Fruit fly (Drosophila melanogaster): Measurements from ENCODE around the gene Mkrn1.

The Mkrn1 gene

DNA sequence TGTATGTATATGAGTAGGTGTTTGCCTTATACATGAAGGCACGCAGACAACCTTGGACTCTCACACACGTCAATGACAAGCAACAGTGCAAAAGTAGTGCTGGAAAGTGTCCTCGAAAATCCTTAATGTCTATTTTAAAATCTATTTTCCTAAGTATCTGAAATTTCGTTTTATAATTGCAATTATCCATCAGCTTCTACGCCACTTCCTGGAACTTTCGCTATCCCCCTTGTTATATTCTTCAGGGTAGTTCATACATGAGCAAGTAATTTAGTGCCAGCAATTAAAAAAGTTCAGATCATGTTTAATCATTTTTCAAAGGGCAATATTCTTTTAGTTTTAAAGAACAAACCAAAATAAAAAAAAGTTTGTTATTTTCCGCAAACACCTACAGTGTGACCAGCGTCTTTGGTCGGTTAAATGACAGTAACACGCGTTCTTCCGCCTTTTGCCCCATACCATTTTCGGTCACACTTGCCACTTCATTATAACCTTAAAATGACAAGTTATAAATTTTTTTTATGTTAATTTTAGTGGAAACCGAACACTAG is 16.7 kb downstream of the Mkrn1 start (continued):
- no peak for TF ChIP-seq ro (GFP tag; IDR thresholded peaks at IDR 0.05)
- no peak for TF ChIP-seq CG7839 (tag; optimal IDR thresholded peaks at IDR 0.05)
- no peak for TF ChIP-seq Optix (GFP tag; IDR thresholded peaks at IDR 0.05)
- TF ChIP-seq CG7987 (GFP tag; optimal IDR thresholded peaks at IDR 0.05), result no peak
- TF ChIP-seq CG12104 (GFP tag; optimal IDR thresholded peaks at IDR 0.05), result no peak
- TF ChIP-seq CG1233 (GFP tag; optimal IDR thresholded peaks at IDR 0.05), result no peak
- no peak for TF ChIP-seq ATbp (GFP tag; optimal IDR thresholded peaks at IDR 0.05)
- TF ChIP-seq toy (GFP tag; IDR thresholded peaks at IDR 0.05), result no peak
- TF ChIP-seq mam (GFP tag; optimal IDR thresholded peaks at IDR 0.05), result peak; percentile 41
- TF ChIP-seq CrebB (tag; optimal IDR thresholded peaks at IDR 0.05), result no peak
- no peak for TF ChIP-seq hbn (GFP tag; IDR thresholded peaks at IDR 0.05; ENCODE audit: partially characterized antibody)
- TF ChIP-seq H15 (GFP tag; IDR thresholded peaks at IDR 0.05), result no peak
- TF ChIP-seq ato (GFP tag; IDR thresholded peaks at IDR 0.05; ENCODE audit: partially characterized antibody), result no peak
- no peak for TF ChIP-seq hth (optimal IDR thresholded peaks at IDR 0.05)
- TF ChIP-seq fd64A (GFP tag; optimal IDR thresholded peaks at IDR 0.05), result no peak
- TF ChIP-seq slp2 (GFP tag; optimal IDR thresholded peaks at IDR 0.05), result no peak
- TF ChIP-seq CG8944 (GFP tag; optimal IDR thresholded peaks at IDR 0.05), result no peak
- TF ChIP-seq ranshi (GFP tag; IDR thresholded peaks at IDR 0.05), result no peak
- no peak for TF ChIP-seq CG3065 (GFP tag; optimal IDR thresholded peaks at IDR 0.05)
- TF ChIP-seq Kr (GFP tag; optimal IDR thresholded peaks at IDR 0.05), result no peak
- TF ChIP-seq CG3838 (GFP tag; optimal IDR thresholded peaks at IDR 0.05), result no peak
- TF ChIP-seq CG10431 (GFP tag; optimal IDR thresholded peaks at IDR 0.05), result peak; percentile 85
- TF ChIP-seq sr (GFP tag; IDR thresholded peaks at IDR 0.05), result peak; percentile 13; the same call in 1 of the 3 replicates
- no peak for TF ChIP-seq hkb (optimal IDR thresholded peaks at IDR 0.05)
- TF ChIP-seq hkb (GFP tag; IDR thresholded peaks at IDR 0.05), result no peak
- peak; percentile 8 for TF ChIP-seq CG7556 (GFP tag; optimal IDR thresholded peaks at IDR 0.05)
- no peak for TF ChIP-seq Vsx1 (GFP tag; optimal IDR thresholded peaks at IDR 0.05)
- TF ChIP-seq CG3847 (GFP tag; IDR thresholded peaks at IDR 0.05), result peak; percentile 37; the same call in 1 of the 2 replicates
- TF ChIP-seq fru (optimal IDR thresholded peaks at IDR 0.05), result no peak
- TF ChIP-seq NC2α (GFP tag; optimal IDR thresholded peaks at IDR 0.05), result no peak
- peak; percentile 88 for TF ChIP-seq CG9797 (GFP tag; optimal IDR thresholded peaks at IDR 0.05)
- TF ChIP-seq az2 (GFP tag; optimal IDR thresholded peaks at IDR 0.05), result peak; percentile 27
- no peak for TF ChIP-seq CG10654 (GFP tag; optimal IDR thresholded peaks at IDR 0.05)
- no peak for TF ChIP-seq peb (GFP tag; IDR thresholded peaks at IDR 0.05)
- TF ChIP-seq vfl (GFP tag; optimal IDR thresholded peaks at IDR 0.05), result peak; percentile 37
- no peak for TF ChIP-seq tgo (GFP tag; IDR thresholded peaks at IDR 0.05)
- TF ChIP-seq CG13123 (GFP tag; optimal IDR thresholded peaks at IDR 0.05), result no peak
- no peak for TF ChIP-seq ind (GFP tag; optimal IDR thresholded peaks at IDR 0.05)
- TF ChIP-seq Neu2 (GFP tag; optimal IDR thresholded peaks at IDR 0.05; ENCODE audit: borderline replicate concordance), result no peak
- no peak for TF ChIP-seq Bdp1 (GFP tag; optimal IDR thresholded peaks at IDR 0.05)
- no peak for TF ChIP-seq sens-2 (GFP tag; IDR thresholded peaks at IDR 0.05)
- TF ChIP-seq Nf-YC (tag; optimal IDR thresholded peaks at IDR 0.05), result no peak
- TF ChIP-seq CG31441 (GFP tag; IDR thresholded peaks at IDR 0.05), result no peak
- no peak for TF ChIP-seq ewg (GFP tag; optimal IDR thresholded peaks at IDR 0.05)
- TF ChIP-seq CG4360 (GFP tag; IDR thresholded peaks at IDR 0.05), result no peak
- no peak for TF ChIP-seq D19B (GFP tag; optimal IDR thresholded peaks at IDR 0.05)
- peak; percentile 13 for TF ChIP-seq Atf-2 (GFP tag; optimal IDR thresholded peaks at IDR 0.05)
- TF ChIP-seq danr (GFP tag; IDR thresholded peaks at IDR 0.05), result no peak
- no peak for TF ChIP-seq CG15073 (GFP tag; optimal IDR thresholded peaks at IDR 0.05)
- no peak for TF ChIP-seq jumu (GFP tag; optimal IDR thresholded peaks at IDR 0.05)
- peak; percentile 70 for TF ChIP-seq scrt (GFP tag; optimal IDR thresholded peaks at IDR 0.05)
- no peak for TF ChIP-seq CG2678 (tag; optimal IDR thresholded peaks at IDR 0.05)
- TF ChIP-seq CG18011 (GFP tag; optimal IDR thresholded peaks at IDR 0.05), result no peak

Measured in whole organism, embryonic.